Fruit fly (Drosophila melanogaster): ENCODE data around the gene CG18666.

Gene CG18666

DNA sequence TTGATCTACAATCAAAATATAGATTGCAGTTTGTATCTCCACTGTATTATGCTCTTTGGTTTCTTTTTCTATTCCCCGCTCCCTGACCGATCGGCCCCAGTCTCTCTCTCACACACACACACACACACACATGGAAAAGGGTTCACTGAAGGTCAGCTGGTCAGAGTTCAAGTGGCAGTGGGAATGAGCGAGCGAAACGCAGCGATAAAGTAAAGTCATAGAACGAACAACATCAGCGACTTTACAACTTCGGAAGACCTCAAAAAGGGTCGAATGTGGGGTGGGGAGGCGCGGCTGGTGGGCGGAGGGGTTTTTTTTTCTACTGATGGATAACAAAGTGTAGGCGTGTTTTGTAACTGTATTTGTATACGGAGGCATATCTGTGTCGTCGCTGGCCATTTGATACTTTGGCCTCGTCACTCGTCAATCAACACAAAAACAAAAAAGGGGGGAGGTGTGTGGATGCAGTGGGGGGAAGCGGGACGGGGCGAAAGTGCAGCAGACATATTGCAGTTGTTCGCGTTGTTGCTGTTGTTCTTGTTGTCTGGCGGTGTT lies 23.6 kb downstream of the CG18666 start (continued):
- no peak for TF ChIP-seq Dip3 (GFP tag; optimal IDR thresholded peaks at IDR 0.05)
- TF ChIP-seq CG8290 (GFP tag; optimal IDR thresholded peaks at IDR 0.05) = no peak
- TF ChIP-seq CG8290 (tag; optimal IDR thresholded peaks at IDR 0.05) = no peak
- TF ChIP-seq Hr78 (GFP tag; optimal IDR thresholded peaks at IDR 0.05) = peak in 1 of 2 experiments; percentile 100
- no peak for TF ChIP-seq sd (tag; optimal IDR thresholded peaks at IDR 0.05)
- peak; percentile 66; the same call in 1 of the 4 replicates for TF ChIP-seq chinmo (GFP tag; IDR thresholded peaks at IDR 0.05; ENCODE audit: partially characterized antibody)
- TF ChIP-seq CG4854 (GFP tag; optimal IDR thresholded peaks at IDR 0.05) = no peak
- no peak for TF ChIP-seq unc-4 (GFP tag; IDR thresholded peaks at IDR 0.05; ENCODE audit: partially characterized antibody)
- TF ChIP-seq da (GFP tag; optimal IDR thresholded peaks at IDR 0.05) = no peak
- TF ChIP-seq CG1529 (GFP tag; optimal IDR thresholded peaks at IDR 0.05) = peak; percentile 14
- no peak for TF ChIP-seq zen (tag; optimal IDR thresholded peaks at IDR 0.05)
- no peak for TF ChIP-seq CG11456 (GFP tag; IDR thresholded peaks at IDR 0.05)
- TF ChIP-seq NFAT (GFP tag; IDR thresholded peaks at IDR 0.05) = no peak
- TF ChIP-seq CG12942 (GFP tag; optimal IDR thresholded peaks at IDR 0.05) = no peak
- TF ChIP-seq fu2 (GFP tag; optimal IDR thresholded peaks at IDR 0.05) = no peak
- no peak for TF ChIP-seq knrl (GFP tag; IDR thresholded peaks at IDR 0.05; ENCODE audit: partially characterized antibody)
- no peak for TF ChIP-seq tup (GFP tag; optimal IDR thresholded peaks at IDR 0.05)
- no peak for TF ChIP-seq trh (GFP tag; optimal IDR thresholded peaks at IDR 0.05)
- TF ChIP-seq CG15601 (tag; optimal IDR thresholded peaks at IDR 0.05) = no peak
- TF ChIP-seq aop (GFP tag; IDR thresholded peaks at IDR 0.05) = no peak
- TF ChIP-seq ase (GFP tag; IDR thresholded peaks at IDR 0.05) = no peak
- no peak for TF ChIP-seq Ravus (GFP tag; IDR thresholded peaks at IDR 0.05)
- TF ChIP-seq Usf (GFP tag; optimal IDR thresholded peaks at IDR 0.05) = no peak
- no peak for TF ChIP-seq CG12744 (GFP tag; optimal IDR thresholded peaks at IDR 0.05)
- no peak for TF ChIP-seq CG4820 (GFP tag; optimal IDR thresholded peaks at IDR 0.05)
- no peak for TF ChIP-seq E2f2 (GFP tag; IDR thresholded peaks at IDR 0.05)
- TF ChIP-seq ind (GFP tag; optimal IDR thresholded peaks at IDR 0.05) = no peak
- peak; percentile 19 for TF ChIP-seq grn (GFP tag; optimal IDR thresholded peaks at IDR 0.05)
- no peak for TF ChIP-seq bab2 (GFP tag; optimal IDR thresholded peaks at IDR 0.05)
- TF ChIP-seq croc (GFP tag; conservative IDR thresholded peaks at IDR 0.05) = peak; percentile 51; the same call in 1 of the 3 replicates
- no peak for TF ChIP-seq CG4617 (GFP tag; optimal IDR thresholded peaks at IDR 0.05; ENCODE audit: borderline replicate concordance)
- TF ChIP-seq CG8924 (tag; optimal IDR thresholded peaks at IDR 0.05) = no peak
- no peak for TF ChIP-seq CG7372 (GFP tag; IDR thresholded peaks at IDR 0.05)
- no peak for TF ChIP-seq CG30020 (tag; optimal IDR thresholded peaks at IDR 0.05)
- peak; percentile 70 for TF ChIP-seq CG9817 (tag; optimal IDR thresholded peaks at IDR 0.05)
- no peak for TF ChIP-seq Sry-β (GFP tag; optimal IDR thresholded peaks at IDR 0.05)
- TF ChIP-seq Dref (GFP tag; IDR thresholded peaks at IDR 0.05) = no peak
- peak; percentile 39 for TF ChIP-seq ftz-f1 (GFP tag; optimal IDR thresholded peaks at IDR 0.05)
- TF ChIP-seq vvl (GFP tag; IDR thresholded peaks at IDR 0.05) = 0 out of 2 replicates have a peak, but pooled peaks have one; percentile 15
- no peak for TF ChIP-seq CG1603 (tag; optimal IDR thresholded peaks at IDR 0.05)
- 0 out of 2 replicates have a peak, but pooled peaks have one; percentile 6 for TF ChIP-seq rib (GFP tag; IDR thresholded peaks at IDR 0.05)
- no peak; the same call in 1 of the 2 replicates for TF ChIP-seq sob (GFP tag; IDR thresholded peaks at IDR 0.05)
- peak; percentile 14 for TF ChIP-seq Ets65A (GFP tag)
- TF ChIP-seq CG18011 (GFP tag; optimal IDR thresholded peaks at IDR 0.05) = no peak
- TF ChIP-seq nerfin-2 (GFP tag; IDR thresholded peaks at IDR 0.05; ENCODE audit: partially characterized antibody) = no peak
- no peak for TF ChIP-seq CG2202 (tag; optimal IDR thresholded peaks at IDR 0.05)
- TF ChIP-seq wor (GFP tag; IDR thresholded peaks at IDR 0.05) = 0 out of 2 replicates have a peak, but pooled peaks have one; percentile 13
- 0 out of 2 replicates have a peak, but pooled peaks have one; percentile 4 for TF ChIP-seq Taf1 (GFP tag; IDR thresholded peaks at IDR 0.05)
- no peak for TF ChIP-seq CG15479 (GFP tag; optimal IDR thresholded peaks at IDR 0.05)
- no peak for TF ChIP-seq CG10543 (GFP tag; optimal IDR thresholded peaks at IDR 0.05)
- no peak for TF ChIP-seq tna (GFP tag; IDR thresholded peaks at IDR 0.05; ENCODE audit: partially characterized antibody)

Data from whole organism, embryonic.